In genomic region chr3R:13275473-13275872, dm6 we compare ENCODE assay signal across 2 fruit fly cellular contexts.
TF ChIP-seq lines count a peak whose summit lies in the region.

No protein-coding gene starts in this region.

- no peak for TF ChIP-seq CTCF in whole organism, embryonic (GFP tag; optimal IDR thresholded peaks at IDR 0.05; lab: Kevin White, UChicago)

TF ChIP-seq in whole organism, embryonic, 481 proteins besides CTCF, POLR2A, EP300 and RAD21:
- TF ChIP-seq CG31224 (GFP tag; IDR thresholded peaks at IDR 0.05; lab: Robert Waterston, UW) (peak; percentile 52), CG16863 (GFP tag; optimal IDR thresholded peaks at IDR 0.05; lab: Kevin White, UChicago) (no peak)

TF ChIP-seq in whole organism, prepupa, 60 proteins besides CTCF, POLR2A, EP300 and RAD21:
- no peak for TF ChIP-seq CG8119 (GFP tag; IDR thresholded peaks at IDR 0.05; lab: Robert Waterston, UW)
- TF ChIP-seq svp (GFP tag; lab: Kevin White, UChicago), result peak; percentile 74
